Worm (Caenorhabditis elegans): Measurements from ENCODE around the gene W09G12.9.
A peak's percentile ranks its signal among the peaks of the same experiment; 100 is the strongest.

W09G12.9 gene

ce11 chrIV:1255632-1256031, 39.2 kb downstream of the W09G12.9 start, which contains the start of gene clec-167:
Gene clec-167, minus strand, starts transcription at chrIV:1255732.
- TF ChIP-seq aly-2 (tag; optimal IDR thresholded peaks at IDR 0.05) (no peak), unc-62 (GFP tag; optimal IDR thresholded peaks at IDR 0.05 in 1 of 2) (peak in 1 of 2 experiments; percentile 1), unc-62 (tag; optimal IDR thresholded peaks at IDR 0.05) (no peak)

ce11 chrIV:1256723-1257122, 40.3 kb downstream of the W09G12.9 start, which contains the start of gene clec-168:
Gene clec-168, plus strand, starts transcription at chrIV:1256969.
- TF ChIP-seq nhr-28 (tag; optimal IDR thresholded peaks at IDR 0.05) (peak; percentile 87), pqm-1 (tag; optimal IDR thresholded peaks at IDR 0.05) (peak; percentile 61), dmd-6 (GFP tag; IDR thresholded peaks at IDR 0.05) (peak; percentile 72), sdz-12 (GFP tag; optimal IDR thresholded peaks at IDR 0.05) (no peak), nhr-77 (tag; optimal IDR thresholded peaks at IDR 0.05) (peak; percentile 12), lsy-2 (tag; optimal IDR thresholded peaks at IDR 0.05) (no peak)

ce11 chrIV:1260474-1260873, 44.1 kb downstream of the W09G12.9 start:
- TF ChIP-seq lim-7 (GFP tag; IDR thresholded peaks at IDR 0.05) (0 out of 2 replicates have a peak, but pooled peaks have one; percentile 17), Y5F2A.4 (GFP tag; optimal IDR thresholded peaks at IDR 0.05) (no peak), daf-12 (tag; optimal IDR thresholded peaks at IDR 0.05) (no peak), nhr-102 (tag; optimal IDR thresholded peaks at IDR 0.05) (no peak), Y48G9A.11 (GFP tag; IDR thresholded peaks at IDR 0.05) (0 out of 2 replicates have a peak, but pooled peaks have one; percentile 44)

ce11 chrIV:1261024-1261423, 44.6 kb downstream of the W09G12.9 start, which contains the start of gene clec-169:
Gene clec-169, plus strand, starts transcription at chrIV:1261324.
- TF ChIP-seq nhr-28 (tag; optimal IDR thresholded peaks at IDR 0.05) (peak; percentile 20), dmd-6 (GFP tag; IDR thresholded peaks at IDR 0.05) (0 out of 2 replicates have a peak, but pooled peaks have one; percentile 25), unc-62 (GFP tag; optimal IDR thresholded peaks at IDR 0.05 in 1 of 2) (peak in 1 of 2 experiments; percentile 15), unc-62 (tag; optimal IDR thresholded peaks at IDR 0.05) (no peak), nhr-77 (tag; optimal IDR thresholded peaks at IDR 0.05) (no peak), pqm-1 (tag; optimal IDR thresholded peaks at IDR 0.05) (peak; percentile 25)

- TF ChIP-seq nhr-10 (tag; optimal IDR thresholded peaks at IDR 0.05), result no peak
- TF ChIP-seq unc-62 (GFP tag; optimal IDR thresholded peaks at IDR 0.05 in 1 of 2), result peak in 1 of 2 experiments; percentile 97
- TF ChIP-seq unc-62 (tag; optimal IDR thresholded peaks at IDR 0.05), result no peak
Observed at ce11 chrIV:1261930-1262329, 45.5 kb downstream of the W09G12.9 start.

ce11 chrIV:1264928-1265327, 48.5 kb downstream of the W09G12.9 start, which contains the start of gene F38A1.13:
Gene F38A1.13, plus strand, starts transcription at chrIV:1265228.
- no peak for TF ChIP-seq jun-1 (tag; optimal IDR thresholded peaks at IDR 0.05)
- TF ChIP-seq nhr-76 (tag; optimal IDR thresholded peaks at IDR 0.05), result no peak
- TF ChIP-seq skn-1 (tag; optimal IDR thresholded peaks at IDR 0.05), result no peak
- no peak for TF ChIP-seq unc-39 (tag; optimal IDR thresholded peaks at IDR 0.05)
- no peak for TF ChIP-seq egl-27 (tag; optimal IDR thresholded peaks at IDR 0.05)
- no peak for TF ChIP-seq F44E2.7 (GFP tag; IDR thresholded peaks at IDR 0.05)
- TF ChIP-seq zip-11 (GFP tag; IDR thresholded peaks at IDR 0.05), result no peak
- TF ChIP-seq aha-1 (tag), result no peak
- TF ChIP-seq nhr-10 (tag; optimal IDR thresholded peaks at IDR 0.05), result no peak
- TF ChIP-seq nhr-41 (GFP tag; IDR thresholded peaks at IDR 0.05), result no peak
- TF ChIP-seq R02D3.7 (tag; optimal IDR thresholded peaks at IDR 0.05), result no peak
- no peak for TF ChIP-seq lin-15B (tag; optimal IDR thresholded peaks at IDR 0.05)
- TF ChIP-seq mdl-1 (tag; optimal IDR thresholded peaks at IDR 0.05), result no peak
- no peak for TF ChIP-seq snpc-1.2 (GFP tag; IDR thresholded peaks at IDR 0.05)
- no peak for TF ChIP-seq nhr-6 (tag; optimal IDR thresholded peaks at IDR 0.05)
- TF ChIP-seq nhr-25 (tag; optimal IDR thresholded peaks at IDR 0.05; ENCODE audit: borderline replicate concordance, insufficient read depth), result no peak
- no peak for TF ChIP-seq ama-1 (optimal IDR thresholded peaks at IDR 0.05)
